Worm (Caenorhabditis elegans): ENCODE measurements around the gene K08E4.2.

K08E4.2 gene

DNA sequence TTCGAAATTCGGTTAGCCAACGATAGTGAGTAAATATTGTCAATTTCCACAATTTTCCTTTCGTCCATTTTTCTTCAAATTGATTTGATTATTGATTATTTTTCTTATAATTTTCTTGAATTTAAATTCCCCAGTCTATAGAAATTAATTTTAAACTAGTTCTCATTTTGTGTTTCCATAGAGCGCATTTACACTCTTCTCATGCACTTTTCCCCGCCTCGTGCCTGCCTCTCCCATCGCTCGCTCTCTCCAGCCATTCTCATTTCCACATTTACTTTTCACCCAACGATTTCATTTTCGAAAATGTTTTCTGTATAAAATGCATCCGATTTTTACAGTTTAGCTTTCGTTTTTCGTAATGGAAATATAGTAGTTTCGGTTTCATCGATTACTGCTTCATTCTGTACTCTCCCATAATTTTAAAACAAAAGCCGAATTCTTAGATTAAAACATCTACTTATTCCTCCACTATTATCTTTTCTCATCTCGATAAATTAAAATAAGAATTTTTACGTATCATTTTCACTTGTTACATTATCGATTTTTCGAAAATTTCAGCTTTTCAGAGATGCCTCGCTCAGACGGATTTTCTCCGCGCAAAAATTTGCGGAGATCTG lies 22.6 kb upstream of the K08E4.2 start, which contains the start of gene lex-1:
Gene lex-1, plus strand, starts transcription at position 567 of the 617 bp plus-strand sequence.
- TF ChIP-seq F52B5.7 (tag; optimal IDR thresholded peaks at IDR 0.05) (no peak), mxl-1 (tag; optimal IDR thresholded peaks at IDR 0.05) (no peak), lin-54 (GFP tag; optimal IDR thresholded peaks at IDR 0.05) (peak; percentile 26), pbrm-1 (GFP tag; IDR thresholded peaks at IDR 0.05) (no peak), athp-1 (tag; optimal IDR thresholded peaks at IDR 0.05) (no peak), nfya-1 (tag; optimal IDR thresholded peaks at IDR 0.05; ENCODE audit: borderline replicate concordance, insufficient read depth) (no peak), cebp-2 (GFP tag; IDR thresholded peaks at IDR 0.05) (no peak), lin-35 (GFP tag; optimal IDR thresholded peaks at IDR 0.05) (peak in 1 of 3 experiments; percentile 21), egl-44 (GFP tag; IDR thresholded peaks at IDR 0.05) (no peak), ZK185.1 (tag; optimal IDR thresholded peaks at IDR 0.05; ENCODE audit: poor library complexity, severe bottlenecking) (no peak), zim-3 (tag; optimal IDR thresholded peaks at IDR 0.05) (no peak), zfh-2 (GFP tag; conservative IDR thresholded peaks at IDR 0.05) (no peak), F39B2.1 (GFP tag; IDR thresholded peaks at IDR 0.05) (no peak), ccch-3 (GFP tag; optimal IDR thresholded peaks at IDR 0.05) (no peak), ztf-22 (GFP tag; optimal IDR thresholded peaks at IDR 0.05) (no peak), ztf-28 (GFP tag; IDR thresholded peaks at IDR 0.05) (no peak), mcd-1 (GFP tag; IDR thresholded peaks at IDR 0.05) (peak; percentile 71), attf-5 (GFP tag; optimal IDR thresholded peaks at IDR 0.05) (peak; percentile 61)

DNA sequence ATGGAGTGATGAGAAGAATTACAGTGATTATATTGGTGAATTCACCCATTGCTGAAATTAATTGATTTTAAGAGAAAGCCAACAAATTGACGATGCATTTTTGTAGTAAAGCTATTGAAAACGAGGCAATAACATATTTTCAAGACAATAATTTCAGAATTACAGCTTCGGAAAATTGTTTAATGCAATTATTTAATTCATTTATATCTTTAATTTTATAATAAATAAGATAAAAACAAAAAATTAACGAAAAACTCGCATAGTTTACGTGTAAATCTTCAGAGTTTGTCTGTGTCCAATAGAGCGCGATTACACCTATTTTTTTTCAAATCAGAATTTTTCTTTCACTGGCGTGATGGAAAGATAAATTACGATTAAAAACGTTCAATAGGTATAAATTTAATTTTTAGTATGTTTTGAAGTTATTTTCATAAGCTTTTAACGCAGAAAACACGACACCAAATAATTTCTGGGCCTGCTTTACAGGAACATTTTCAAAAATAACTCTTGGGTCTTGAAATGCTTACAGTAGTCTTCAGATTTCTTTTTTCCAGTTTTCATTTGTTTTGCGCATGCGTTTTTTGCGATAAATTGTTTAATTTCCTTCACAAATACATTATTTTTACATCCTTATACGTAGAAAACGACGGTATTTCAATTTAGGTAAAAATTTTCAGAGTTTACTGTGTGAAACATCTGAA lies 21.8 kb upstream of the K08E4.2 start, which contains the start of gene tmed-1:
Gene tmed-1, minus strand, starts transcription at position 51 of the 701 bp plus-strand sequence.
- TF ChIP-seq hmg-1.2 (GFP tag; IDR thresholded peaks at IDR 0.05): no peak
- TF ChIP-seq ztf-18 (tag; optimal IDR thresholded peaks at IDR 0.05): no peak
- TF ChIP-seq ekl-4 (GFP tag; IDR thresholded peaks at IDR 0.05): no peak
- no peak for TF ChIP-seq ccch-3 (GFP tag; optimal IDR thresholded peaks at IDR 0.05)
- TF ChIP-seq F23B12.7 (tag; optimal IDR thresholded peaks at IDR 0.05; ENCODE audit: insufficient read depth): no peak
- no peak for TF ChIP-seq nhr-179 (tag; optimal IDR thresholded peaks at IDR 0.05)
- TF ChIP-seq egrh-3 (GFP tag; IDR thresholded peaks at IDR 0.05): no peak
- TF ChIP-seq pha-4 (tag; optimal IDR thresholded peaks at IDR 0.05): no peak
- no peak for TF ChIP-seq aptf-3 (GFP tag; IDR thresholded peaks at IDR 0.05)
- TF ChIP-seq snpc-1.1 (tag; optimal IDR thresholded peaks at IDR 0.05; ENCODE audit: insufficient read depth): no peak
- 0 out of 2 replicates have a peak, but pooled peaks have one; percentile 32 for TF ChIP-seq ceh-91 (GFP tag; IDR thresholded peaks at IDR 0.05)
- no peak for TF ChIP-seq dpl-1 (GFP tag; optimal IDR thresholded peaks at IDR 0.05)
- TF ChIP-seq C17E4.6 (GFP tag; IDR thresholded peaks at IDR 0.05): no peak
- no peak for TF ChIP-seq egl-44 (GFP tag; IDR thresholded peaks at IDR 0.05)
- TF ChIP-seq K12H6.12 (tag; optimal IDR thresholded peaks at IDR 0.05): no peak
- TF ChIP-seq ceh-27 (GFP tag; optimal IDR thresholded peaks at IDR 0.05): no peak
- no peak for TF ChIP-seq attf-6 (GFP tag; IDR thresholded peaks at IDR 0.05)
- TF ChIP-seq ZK185.1 (tag; optimal IDR thresholded peaks at IDR 0.05; ENCODE audit: poor library complexity, severe bottlenecking): no peak
- TF ChIP-seq lsl-1 (GFP tag; optimal IDR thresholded peaks at IDR 0.05): peak; percentile 66
- no peak for TF ChIP-seq ztf-6 (GFP tag; IDR thresholded peaks at IDR 0.05)
- TF ChIP-seq snpc-1.3 (tag; optimal IDR thresholded peaks at IDR 0.05; ENCODE audit: insufficient read depth): no peak
- TF ChIP-seq lin-26 (GFP tag; IDR thresholded peaks at IDR 0.05): no peak
- peak; percentile 62 for TF ChIP-seq F33H1.4 (GFP tag; IDR thresholded peaks at IDR 0.05)
- no peak for TF ChIP-seq mxl-1 (tag; optimal IDR thresholded peaks at IDR 0.05)
- TF ChIP-seq Y56A3A.18 (GFP tag; IDR thresholded peaks at IDR 0.05): no peak
- no peak for TF ChIP-seq F57A8.1 (GFP tag; optimal IDR thresholded peaks at IDR 0.05)
- no peak for TF ChIP-seq fkh-3 (tag; optimal IDR thresholded peaks at IDR 0.05)
- TF ChIP-seq ztf-22 (GFP tag; optimal IDR thresholded peaks at IDR 0.05): no peak
- no peak for TF ChIP-seq efl-1 (GFP tag; optimal IDR thresholded peaks at IDR 0.05)
- TF ChIP-seq dox-1 (GFP tag; IDR thresholded peaks at IDR 0.05): no peak
- peak; percentile 42; the same call in 1 of the 2 replicates for TF ChIP-seq madf-6 (GFP tag; IDR thresholded peaks at IDR 0.05)
